Worm (Caenorhabditis elegans) whole organism, L2 larva: ENCODE measurements around the gene vha-4.
A peak's percentile ranks its signal among the peaks of the same experiment; 100 is the strongest.

Source experiments
- C34F6.9 ChIP-seq: fragments of 150-350 bp; optimal IDR thresholded peaks from 2 replicates; lab custom pipeline; 2014; ENCODE audit warnings: missing biosample characterization, missing genetic modification characterization
- R02D3.7 ChIP-seq: fragments of 150-350 bp; optimal IDR thresholded peaks from 2 replicates; lab custom pipeline; 2014; ENCODE audit warnings: missing biosample characterization, missing genetic modification characterization
- ama-1 ChIP-seq: fragments of 150-350 bp; optimal IDR thresholded peaks from 2 replicates; lab custom pipeline; 2018; ENCODE audit warnings: inconsistent platforms
- blmp-1 ChIP-seq: sonication (generic microtip); optimal IDR thresholded peaks from 2 replicates; lab custom pipeline; 2017; ENCODE audit warnings: missing genetic modification characterization, mild to moderate bottlenecking, missing compliant biosample characterization, antibody characterized with exemption, moderate library complexity; ENCODE audit not compliant: insufficient read depth
- ceh-16 ChIP-seq: fragments of 150-350 bp; optimal IDR thresholded peaks from 2 replicates; lab custom pipeline; 2014; ENCODE audit warnings: missing biosample characterization, missing genetic modification characterization
- ceh-82 ChIP-seq: fragments of 150-350 bp; optimal IDR thresholded peaks from 2 replicates; lab custom pipeline; 2014; ENCODE audit warnings: missing biosample characterization, missing genetic modification characterization
- crh-2 ChIP-seq: sonication (generic microtip); optimal IDR thresholded peaks from 2 replicates; lab custom pipeline; 2017; ENCODE audit warnings: missing biosample characterization, missing genetic modification characterization
- egl-27 ChIP-seq: sonication (generic microtip); optimal IDR thresholded peaks from 3 replicates; lab custom pipeline; 2017; ENCODE audit warnings: missing biosample characterization, missing genetic modification reagents, missing genetic modification characterization
- elt-1 ChIP-seq: fragments of 150-350 bp; optimal IDR thresholded peaks from 2 replicates; lab custom pipeline; 2014; ENCODE audit warnings: missing biosample characterization, missing genetic modification characterization
- elt-3 ChIP-seq: sonication (generic microtip); optimal IDR thresholded peaks from 2 replicates; lab custom pipeline; 2017; ENCODE audit warnings: missing biosample characterization, missing genetic modification characterization
- fos-1 ChIP-seq: fragments of 150-350 bp; optimal IDR thresholded peaks from 2 replicates; lab custom pipeline; 2014; ENCODE audit warnings: missing biosample characterization, missing genetic modification characterization
- lin-13 ChIP-seq: fragments of 150-350 bp; optimal IDR thresholded peaks from 2 replicates; lab custom pipeline; 2014; ENCODE audit warnings: missing biosample characterization, missing genetic modification reagents, missing genetic modification characterization
- lin-39 ChIP-seq: fragments of 150-350 bp; optimal IDR thresholded peaks from 2 replicates; lab custom pipeline; 2014; ENCODE audit warnings: missing biosample characterization, missing genetic modification reagents, missing genetic modification characterization
- lsy-2 ChIP-seq, 2 experiments: fragments of 150-350 bp in 1 of 2; sonication (generic microtip) in 1 of 2; optimal IDR thresholded peaks; 2 replicates each; lab custom pipeline; 2014 to 2017; ENCODE audit warnings: missing biosample characterization in 2 of 2, missing genetic modification characterization in 2 of 2
- mab-5 ChIP-seq: fragments of 150-350 bp; optimal IDR thresholded peaks from 2 replicates; lab custom pipeline; 2014; ENCODE audit warnings: missing biosample characterization, missing genetic modification characterization
- nhr-10 ChIP-seq: sonication (generic microtip); optimal IDR thresholded peaks from 2 replicates; lab custom pipeline; 2017; ENCODE audit warnings: missing biosample characterization, missing genetic modification characterization
- nhr-11 ChIP-seq: fragments of 150-350 bp; optimal IDR thresholded peaks from 2 replicates; lab custom pipeline; 2014; ENCODE audit warnings: missing biosample characterization, missing genetic modification characterization
- nhr-12 ChIP-seq: fragments of 150-350 bp; optimal IDR thresholded peaks from 2 replicates; lab custom pipeline; 2014; ENCODE audit warnings: missing biosample characterization, missing genetic modification characterization
- nhr-129 ChIP-seq: fragments of 150-350 bp; optimal IDR thresholded peaks from 2 replicates; lab custom pipeline; 2014; ENCODE audit warnings: missing biosample characterization, missing genetic modification characterization
- nhr-23 ChIP-seq: fragments of 150-350 bp; optimal IDR thresholded peaks from 2 replicates; lab custom pipeline; 2014; ENCODE audit warnings: missing biosample characterization, missing genetic modification reagents, missing genetic modification characterization
- nhr-237 ChIP-seq: fragments of 150-350 bp; optimal IDR thresholded peaks from 2 replicates; lab custom pipeline; 2014; ENCODE audit warnings: missing biosample characterization, missing genetic modification characterization
- nhr-25 ChIP-seq: fragments of 150-350 bp; sonication (generic microtip); optimal IDR thresholded peaks from 3 replicates; lab custom pipeline; 2014; ENCODE audit warnings: missing biosample characterization, missing genetic modification characterization
- nhr-6 ChIP-seq: fragments of 150-350 bp; optimal IDR thresholded peaks from 2 replicates; lab custom pipeline; 2014; ENCODE audit warnings: missing biosample characterization, missing genetic modification characterization
- peb-1 ChIP-seq: fragments of 150-350 bp; optimal IDR thresholded peaks from 2 replicates; lab custom pipeline; 2014; ENCODE audit warnings: missing biosample characterization, missing genetic modification characterization
- sem-4 ChIP-seq: fragments of 150-350 bp; optimal IDR thresholded peaks from 2 replicates; lab custom pipeline; 2014; ENCODE audit warnings: missing biosample characterization, missing genetic modification reagents, missing genetic modification characterization
- skn-1 ChIP-seq: sonication (generic microtip); optimal IDR thresholded peaks from 2 replicates; lab custom pipeline; 2017; ENCODE audit warnings: missing biosample characterization, missing genetic modification characterization
- sma-3 ChIP-seq: sonication (generic microtip); optimal IDR thresholded peaks from 2 replicates; lab custom pipeline; 2016; ENCODE audit warnings: missing genetic modification reagents, missing genetic modification characterization, missing compliant biosample characterization
- sma-9 ChIP-seq, 2 experiments: fragments of 150-350 bp in 1 of 2; sonication (generic microtip) in 1 of 2; optimal IDR thresholded peaks; 2 replicates each; lab custom pipeline; 2014 to 2016; ENCODE audit warnings: missing genetic modification characterization in 2 of 2, mild to moderate bottlenecking in 1 of 2, missing biosample characterization in 1 of 2, missing compliant biosample characterization in 1 of 2, missing genetic modification reagents in 1 of 2, moderate library complexity in 1 of 2
- snpc-4 ChIP-seq: fragments of 150-350 bp; optimal IDR thresholded peaks from 2 replicates; lab custom pipeline; 2014; ENCODE audit warnings: missing biosample characterization, missing genetic modification characterization
- unc-39 ChIP-seq: fragments of 150-350 bp; optimal IDR thresholded peaks from 2 replicates; lab custom pipeline; 2014; ENCODE audit warnings: missing biosample characterization, missing genetic modification characterization
- unc-55 ChIP-seq: fragments of 150-350 bp; sonication (generic microtip); optimal IDR thresholded peaks from 3 replicates; lab custom pipeline; 2014; ENCODE audit warnings: missing biosample characterization, missing genetic modification reagents, missing genetic modification characterization
- unc-62 ChIP-seq: fragments of 150-350 bp; optimal IDR thresholded peaks from 2 replicates; lab custom pipeline; 2014; ENCODE audit warnings: missing biosample characterization, missing genetic modification reagents, missing genetic modification characterization
- zag-1 ChIP-seq: fragments of 150-350 bp; optimal IDR thresholded peaks from 2 replicates; lab custom pipeline; 2014; ENCODE audit warnings: missing biosample characterization, missing genetic modification characterization
- ztf-1 ChIP-seq: fragments of 200-800 bp; sonication (Bioruptor generic); conservative IDR thresholded peaks from 2 replicates; pipeline ENCODE4 v1.3.6; 2022; ENCODE audit warnings: missing genetic modification characterization, missing compliant biosample characterization
- ztf-11 ChIP-seq: sonication (generic microtip); optimal IDR thresholded peaks from 2 replicates; lab custom pipeline; 2017; ENCODE audit warnings: missing biosample characterization, missing genetic modification characterization

Gene vha-4

ce11 chrII:7879266-7879718 is at the start of gene vha-4, which contains the start of gene T01H3.5:
Gene vha-4 (minus strand): TSS chrII:7879316.
Gene T01H3.5 (plus strand): TSS chrII:7879616.
- TF ChIP-seq egl-27 (no peak), fos-1 (tag; lab: Kevin White, UChicago) (peak; percentile 62), ceh-82 (tag; lab: Kevin White, UChicago) (no peak), nhr-129 (tag; lab: Kevin White, UChicago) (peak; percentile 5), ama-1 (no peak), unc-55 (GFP tag; lab: Kevin White, UChicago) (peak; percentile 16), lin-13 (GFP tag; lab: Kevin White, UChicago) (no peak), sem-4 (tag; lab: Kevin White, UChicago) (no peak), lsy-2 (tag; optimal IDR thresholded peaks at IDR 0.05; lab: Kevin White, UChicago) (peak in 1 of 2 experiments; percentile 12)

DNA sequence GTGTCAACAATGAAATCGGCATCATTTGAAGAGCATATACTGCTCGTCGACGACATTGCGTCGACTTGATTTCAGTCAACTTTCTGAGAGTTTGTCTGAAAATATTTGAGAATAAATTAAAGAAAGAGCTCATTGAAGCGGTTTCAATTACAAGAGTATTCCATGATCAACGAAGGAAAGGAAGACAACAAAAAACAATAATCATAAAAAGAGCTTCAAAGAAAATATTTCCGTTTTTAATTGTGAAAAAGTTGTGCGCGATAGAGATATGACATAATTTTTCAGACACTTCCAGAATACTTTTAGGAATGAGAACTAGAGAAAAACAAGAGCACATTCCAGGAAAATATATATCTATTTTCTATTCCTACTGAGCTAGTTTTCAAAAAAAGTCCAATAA is 49.5 kb upstream of the vha-4 start, which contains the start of gene spv-1:
Gene spv-1, minus strand, starts transcription at position 101 of the 400 bp plus-strand sequence.
- TF ChIP-seq lin-39 (tag; lab: Kevin White, UChicago) (no peak), sma-9 (GFP tag; optimal IDR thresholded peaks at IDR 0.05; lab: Kevin White, UChicago) (no peak), sma-9 (tag; optimal IDR thresholded peaks at IDR 0.05; lab: Kevin White, UChicago) (no peak), nhr-12 (tag; lab: Kevin White, UChicago) (no peak), elt-3 (tag; lab: Kevin White, UChicago) (no peak), ztf-11 (tag; lab: Kevin White, UChicago) (no peak), elt-1 (tag; lab: Kevin White, UChicago) (no peak), unc-55 (GFP tag; lab: Kevin White, UChicago) (no peak), peb-1 (no peak), skn-1 (tag; lab: Kevin White, UChicago) (no peak), zag-1 (tag; lab: Kevin White, UChicago) (no peak), blmp-1 (tag; lab: Kevin White, UChicago) (no peak), nhr-237 (tag; lab: Kevin White, UChicago) (no peak), nhr-23 (tag; lab: Kevin White, UChicago) (no peak), nhr-11 (no peak), unc-39 (tag; lab: Kevin White, UChicago) (no peak), ztf-1 (GFP tag; lab: Robert Waterston, UW) (no peak), snpc-4 (tag; lab: Kevin White, UChicago) (no peak), nhr-10 (tag; lab: Kevin White, UChicago) (no peak), sem-4 (tag; lab: Kevin White, UChicago) (no peak)
- TF ChIP-seq, all 48 proteins: peak for 0

DNA sequence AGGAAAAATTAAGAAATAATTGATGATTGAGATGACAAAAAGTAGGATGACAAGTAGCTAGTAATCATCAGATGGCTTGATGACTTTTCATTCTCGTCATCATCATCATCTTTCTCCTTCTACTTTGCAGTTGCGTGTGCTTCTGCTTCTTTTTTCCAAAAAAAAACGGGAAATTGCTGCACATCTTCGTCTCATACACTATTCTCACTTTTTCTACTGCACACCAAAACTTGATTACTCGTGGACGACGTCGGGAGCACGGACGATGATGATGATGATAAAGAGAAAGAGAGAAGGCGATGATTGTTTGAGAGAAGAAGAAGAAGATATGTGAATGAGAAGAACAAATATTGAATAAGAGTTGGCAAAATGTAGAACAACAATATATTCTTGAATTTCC is 42.0 kb upstream of the vha-4 start:
- TF ChIP-seq mab-5 (tag; lab: Kevin White, UChicago) (no peak), ztf-11 (tag; lab: Kevin White, UChicago) (no peak), lin-13 (GFP tag; lab: Kevin White, UChicago) (no peak), R02D3.7 (tag; lab: Kevin White, UChicago) (no peak), crh-2 (peak; percentile 1), egl-27 (no peak), nhr-129 (tag; lab: Kevin White, UChicago) (peak; percentile 21), sma-3 (GFP tag; lab: Kevin White, UChicago) (no peak), sma-9 (GFP tag; optimal IDR thresholded peaks at IDR 0.05; lab: Kevin White, UChicago) (peak; percentile 4), sma-9 (tag; optimal IDR thresholded peaks at IDR 0.05; lab: Kevin White, UChicago) (no peak), nhr-23 (tag; lab: Kevin White, UChicago) (no peak), ceh-16 (tag; lab: Kevin White, UChicago) (no peak), elt-3 (tag; lab: Kevin White, UChicago) (no peak), skn-1 (tag; lab: Kevin White, UChicago) (no peak), nhr-6 (tag; lab: Kevin White, UChicago) (no peak), unc-62 (GFP tag; lab: Kevin White, UChicago) (no peak), nhr-25 (no peak), peb-1 (no peak), zag-1 (tag; lab: Kevin White, UChicago) (no peak), ceh-82 (tag; lab: Kevin White, UChicago) (no peak), unc-55 (GFP tag; lab: Kevin White, UChicago) (no peak)
- TF ChIP-seq, all 48 proteins: peak for 3

DNA sequence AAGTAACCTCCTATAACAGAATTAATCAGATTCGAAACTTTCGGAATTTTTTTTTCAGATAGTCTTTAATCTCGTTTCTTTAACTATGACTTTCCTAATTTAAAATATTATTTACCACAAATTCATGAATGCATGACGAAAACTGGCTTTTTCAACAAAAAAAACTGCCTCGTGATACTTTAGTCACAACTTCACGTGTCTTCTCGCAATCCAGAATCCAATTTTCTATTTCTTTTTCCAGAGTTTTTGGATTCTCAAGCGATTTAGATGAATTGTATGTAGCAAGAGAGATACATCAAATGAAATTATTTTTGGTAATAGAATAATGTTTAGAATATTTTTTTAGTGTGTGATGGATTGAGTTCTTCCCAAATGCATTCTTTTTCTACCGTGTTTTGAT is 41.1 kb upstream of the vha-4 start:
- TF ChIP-seq nhr-25 (no peak), C34F6.9 (tag; lab: Kevin White, UChicago) (peak; percentile 24), unc-55 (GFP tag; lab: Kevin White, UChicago) (peak; percentile 25)
